Fruit fly (Drosophila melanogaster): ENCODE data around the gene Jhbp15.

DNA sequence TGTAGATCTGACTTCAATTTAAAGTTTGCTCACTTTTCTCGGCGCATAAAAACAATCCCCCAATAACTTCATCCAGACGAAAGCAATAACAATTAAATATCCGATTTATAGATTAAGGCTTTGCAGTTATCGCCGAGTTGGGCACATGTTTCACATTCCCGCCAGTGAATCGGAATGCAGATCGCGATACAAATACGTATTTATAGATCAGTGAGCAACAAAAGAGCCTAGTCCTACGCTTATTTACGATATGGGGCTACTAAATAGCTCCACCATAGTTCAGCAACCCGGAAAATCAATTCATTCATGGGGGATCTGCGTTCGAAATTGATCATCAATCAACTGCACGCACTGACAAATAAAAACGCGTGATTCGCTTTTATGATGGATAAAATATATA lies 41.3 kb upstream of the Jhbp15 start:
- TF ChIP-seq al (GFP tag; IDR thresholded peaks at IDR 0.05), result no peak
- no peak for TF ChIP-seq CG3407 (GFP tag; optimal IDR thresholded peaks at IDR 0.05)
- TF ChIP-seq Mes4 (GFP tag; optimal IDR thresholded peaks at IDR 0.05), result no peak

Data from whole organism, embryonic.